Worm (Caenorhabditis elegans): ENCODE results near the gene srr-1.

srr-1 gene

DNA sequence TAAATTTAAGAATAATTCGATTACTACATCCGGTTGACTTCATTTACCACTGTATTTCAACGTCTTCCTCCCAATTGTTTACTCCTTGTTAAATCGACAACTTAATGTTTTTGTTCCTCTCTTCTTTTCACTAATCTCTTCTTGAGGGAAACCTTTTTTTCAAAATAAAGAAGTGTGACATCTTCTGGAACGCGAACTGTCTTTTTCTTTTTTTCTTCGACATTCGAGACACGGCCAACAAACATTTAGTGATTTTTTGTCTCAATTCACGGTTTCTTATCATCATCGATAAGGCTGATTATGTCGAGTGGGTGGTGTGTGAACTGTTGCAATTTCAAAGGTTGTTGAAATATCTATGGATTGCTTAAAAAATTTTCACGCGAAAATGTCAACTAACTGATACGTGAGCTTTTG is 31.7 kb upstream of the srr-1 start (continued):
- TF ChIP-seq daf-19 (GFP tag; conservative IDR thresholded peaks at IDR 0.05) (no peak), ZK337.2 (GFP tag; IDR thresholded peaks at IDR 0.05) (no peak), nhr-6 (tag; optimal IDR thresholded peaks at IDR 0.05) (no peak), dpl-1 (GFP tag; optimal IDR thresholded peaks at IDR 0.05) (no peak), zfp-2 (tag; optimal IDR thresholded peaks at IDR 0.05) (no peak), lin-1 (GFP tag; IDR thresholded peaks at IDR 0.05) (no peak), lim-7 (GFP tag; IDR thresholded peaks at IDR 0.05) (no peak), hmg-1.1 (GFP tag; IDR thresholded peaks at IDR 0.05) (no peak), vab-7 (GFP tag; IDR thresholded peaks at IDR 0.05) (no peak), ceh-20 (GFP tag; IDR thresholded peaks at IDR 0.05) (no peak), hlh-11 (tag; optimal IDR thresholded peaks at IDR 0.05) (peak; percentile 75), arid-1 (GFP tag; conservative IDR thresholded peaks at IDR 0.05) (no peak), dmd-6 (GFP tag; IDR thresholded peaks at IDR 0.05) (peak; percentile 85), lin-29 (GFP tag; IDR thresholded peaks at IDR 0.05) (no peak), snpc-4 (tag; optimal IDR thresholded peaks at IDR 0.05) (no peak), unc-130 (GFP tag; optimal IDR thresholded peaks at IDR 0.05) (no peak), ceh-62 (tag; optimal IDR thresholded peaks at IDR 0.05) (no peak), ceh-32 (tag; optimal IDR thresholded peaks at IDR 0.05; ENCODE audit: poor library complexity) (no peak)

DNA sequence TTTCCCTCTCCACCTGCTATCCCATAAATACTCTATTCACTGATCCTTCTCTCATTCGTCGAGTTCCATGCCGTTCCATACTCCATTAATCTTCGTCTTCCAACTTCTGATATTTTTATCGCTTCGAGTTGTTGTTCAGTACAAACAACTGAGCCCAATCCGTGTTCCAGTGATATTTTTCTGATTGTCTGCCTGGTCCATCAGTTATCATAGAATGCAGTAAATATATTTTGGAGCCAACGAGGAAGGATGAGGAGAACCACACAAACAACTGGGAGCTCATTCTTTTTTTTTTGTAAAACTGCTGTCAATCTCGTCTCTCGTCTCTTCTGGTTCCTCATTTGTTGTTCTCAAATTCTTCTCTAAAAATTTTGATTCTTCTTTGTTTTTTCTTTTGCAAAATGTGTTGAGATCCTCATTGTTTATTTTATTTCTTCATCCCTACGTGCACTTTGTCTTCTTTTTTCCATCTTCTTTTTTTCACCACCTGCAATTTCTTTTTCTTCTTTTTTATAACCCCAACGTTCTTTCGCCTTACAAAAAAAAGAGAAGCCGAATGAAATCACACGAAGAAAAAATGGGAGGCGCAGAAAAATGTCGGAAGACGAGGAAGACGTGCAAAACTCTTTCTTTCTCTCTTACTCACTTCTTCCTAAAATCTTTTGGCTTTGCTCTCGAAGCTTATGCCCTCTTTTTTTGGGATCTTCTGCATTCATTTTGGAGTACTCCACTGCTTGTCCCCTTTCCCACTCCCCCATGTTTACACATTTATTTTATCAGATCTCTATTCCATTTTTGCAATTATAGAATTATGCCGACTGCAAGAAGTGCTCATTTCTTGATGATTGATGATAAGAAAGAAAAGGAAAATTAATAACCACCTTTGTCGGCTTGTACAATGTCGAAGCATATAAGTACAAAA is 30.5 kb upstream of the srr-1 start:
- no peak for TF ChIP-seq Y5F2A.4 (GFP tag; optimal IDR thresholded peaks at IDR 0.05)
- TF ChIP-seq pqm-1 (tag; optimal IDR thresholded peaks at IDR 0.05) = peak; percentile 22
- no peak for TF ChIP-seq unc-130 (GFP tag; optimal IDR thresholded peaks at IDR 0.05)
- no peak for TF ChIP-seq lin-29 (GFP tag; IDR thresholded peaks at IDR 0.05)
- TF ChIP-seq zfp-3 (GFP tag; conservative IDR thresholded peaks at IDR 0.05) = no peak
- peak; percentile 37 for TF ChIP-seq fkh-10 (GFP tag; optimal IDR thresholded peaks at IDR 0.05)
- no peak for TF ChIP-seq nhr-237 (tag; optimal IDR thresholded peaks at IDR 0.05)
- TF ChIP-seq aha-1 (tag) = peak; percentile 96
- TF ChIP-seq dve-1 (tag; optimal IDR thresholded peaks at IDR 0.05; ENCODE audit: insufficient read depth) = no peak
- no peak for TF ChIP-seq fos-1 (tag; optimal IDR thresholded peaks at IDR 0.05)
- TF ChIP-seq daf-16 (GFP tag; optimal IDR thresholded peaks at IDR 0.05) = peak in 1 of 2 experiments; percentile 98
- TF ChIP-seq daf-16 (tag; optimal IDR thresholded peaks at IDR 0.05) = peak; percentile 38
- no peak for TF ChIP-seq ctbp-1 (GFP tag; IDR thresholded peaks at IDR 0.05)
- no peak for TF ChIP-seq daf-19 (GFP tag; conservative IDR thresholded peaks at IDR 0.05)
- no peak for TF ChIP-seq zag-1 (tag; optimal IDR thresholded peaks at IDR 0.05)
- no peak for TF ChIP-seq nhr-41 (GFP tag; IDR thresholded peaks at IDR 0.05)
- peak in 1 of 2 experiments; percentile 83 for TF ChIP-seq unc-62 (GFP tag; optimal IDR thresholded peaks at IDR 0.05 in 1 of 2)
- no peak for TF ChIP-seq unc-62 (tag; optimal IDR thresholded peaks at IDR 0.05)
- TF ChIP-seq dmd-8 (GFP tag; IDR thresholded peaks at IDR 0.05) = no peak
- TF ChIP-seq F49E8.2 (tag; optimal IDR thresholded peaks at IDR 0.05; ENCODE audit: borderline replicate concordance) = no peak
- no peak for TF ChIP-seq tra-1 (GFP tag; IDR thresholded peaks at IDR 0.05)
- TF ChIP-seq hif-1 (tag; optimal IDR thresholded peaks at IDR 0.05) = peak in 1 of 2 experiments; percentile 25
- TF ChIP-seq zfp-2 (tag; optimal IDR thresholded peaks at IDR 0.05) = no peak
- TF ChIP-seq egl-43 (GFP tag; IDR thresholded peaks at IDR 0.05) = no peak
- no peak for TF ChIP-seq hlh-30 (tag; optimal IDR thresholded peaks at IDR 0.05; ENCODE audit: insufficient read depth)
- TF ChIP-seq R02D3.7 (tag; optimal IDR thresholded peaks at IDR 0.05) = no peak
